Fruit fly (Drosophila melanogaster): ENCODE measurements around the gene PDCD-5.

The PDCD-5 gene

dm6 chr3L:16201028-16201427, 30.8 kb downstream of the PDCD-5 start, which contains the start of gene dls:
Gene dls, plus strand, starts transcription at chr3L:16201328.
- no peak for TF ChIP-seq HLH106 (tag; optimal IDR thresholded peaks at IDR 0.05)
- no peak for TF ChIP-seq Hr78 (GFP tag; optimal IDR thresholded peaks at IDR 0.05)
- no peak for TF ChIP-seq lola (GFP tag; optimal IDR thresholded peaks at IDR 0.05)
- TF ChIP-seq Vsx2 (GFP tag; optimal IDR thresholded peaks at IDR 0.05; ENCODE audit: partially characterized antibody) = no peak
- no peak for TF ChIP-seq brk (GFP tag; optimal IDR thresholded peaks at IDR 0.05)
- TF ChIP-seq dl (GFP tag; optimal IDR thresholded peaks at IDR 0.05; ENCODE audit: insufficient read depth in 1 of 2, partially characterized antibody in 2 of 2) = no peak
- TF ChIP-seq dmrt93B (GFP tag; optimal IDR thresholded peaks at IDR 0.05) = no peak
- TF ChIP-seq CG9705 (GFP tag; optimal IDR thresholded peaks at IDR 0.05) = no peak
- no peak for TF ChIP-seq jim (GFP tag; optimal IDR thresholded peaks at IDR 0.05)
- no peak for TF ChIP-seq br (GFP tag; optimal IDR thresholded peaks at IDR 0.05)
- no peak for TF ChIP-seq h (GFP tag; optimal IDR thresholded peaks at IDR 0.05)
- no peak for TF ChIP-seq fru (GFP tag; optimal IDR thresholded peaks at IDR 0.05)
- TF ChIP-seq ey (GFP tag; optimal IDR thresholded peaks at IDR 0.05) = no peak
- no peak for TF ChIP-seq usp (GFP tag; optimal IDR thresholded peaks at IDR 0.05)
- TF ChIP-seq Hnf4 (GFP tag; optimal IDR thresholded peaks at IDR 0.05) = no peak
- TF ChIP-seq GATAd (GFP tag; optimal IDR thresholded peaks at IDR 0.05) = no peak
- no peak for TF ChIP-seq dsf (GFP tag; optimal IDR thresholded peaks at IDR 0.05; ENCODE audit: borderline replicate concordance)
- no peak for TF ChIP-seq Dif (GFP tag; optimal IDR thresholded peaks at IDR 0.05; ENCODE audit: partially characterized antibody)

- TF ChIP-seq Mio (GFP tag; optimal IDR thresholded peaks at IDR 0.05) (no peak), foxo (GFP tag; optimal IDR thresholded peaks at IDR 0.05) (no peak), rgr (GFP tag; optimal IDR thresholded peaks at IDR 0.05) (no peak), fru (GFP tag; optimal IDR thresholded peaks at IDR 0.05) (no peak), N (GFP tag; optimal IDR thresholded peaks at IDR 0.05) (no peak), brk (GFP tag; optimal IDR thresholded peaks at IDR 0.05) (no peak), Dif (GFP tag; optimal IDR thresholded peaks at IDR 0.05; ENCODE audit: partially characterized antibody) (no peak)
Measured at dm6 chr3L:16199929-16200328, 31.9 kb downstream of the PDCD-5 start, which contains the start of gene CG33689. Gene CG33689, plus strand, starts transcription at chr3L:16200229.

DNA sequence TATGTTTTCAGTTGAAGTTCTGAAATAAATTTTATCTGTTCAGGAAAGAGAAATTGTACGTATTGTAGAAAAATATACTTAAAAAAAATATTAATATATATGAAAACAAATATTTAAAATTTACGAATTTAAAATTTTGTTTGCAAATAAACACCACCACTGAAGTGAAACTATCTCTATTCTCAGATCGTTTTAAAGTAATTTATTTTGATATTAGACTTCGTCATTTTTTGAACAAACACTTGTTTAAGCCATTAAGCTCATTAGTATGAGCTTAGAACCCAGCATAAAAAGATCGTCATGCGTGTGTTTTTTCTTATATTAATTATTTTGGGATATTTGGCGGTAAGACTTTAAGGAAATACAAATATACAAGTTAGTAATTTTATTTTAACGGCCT, 32.9 kb downstream of the PDCD-5 start, which contains the start of gene CG33688:
TSS of gene CG33688 (plus strand) at position 301 of the 400 bp plus-strand sequence.
- TF ChIP-seq dl (GFP tag; optimal IDR thresholded peaks at IDR 0.05; ENCODE audit: insufficient read depth in 1 of 2, partially characterized antibody in 2 of 2) (no peak), rgr (GFP tag; optimal IDR thresholded peaks at IDR 0.05) (no peak), woc (GFP tag; optimal IDR thresholded peaks at IDR 0.05) (no peak), Vsx2 (GFP tag; optimal IDR thresholded peaks at IDR 0.05; ENCODE audit: partially characterized antibody) (no peak), dsf (GFP tag; optimal IDR thresholded peaks at IDR 0.05; ENCODE audit: borderline replicate concordance) (no peak), Hr78 (GFP tag; optimal IDR thresholded peaks at IDR 0.05) (no peak), h (GFP tag; optimal IDR thresholded peaks at IDR 0.05) (no peak), Mio (GFP tag; optimal IDR thresholded peaks at IDR 0.05) (no peak), OdsH (GFP tag; optimal IDR thresholded peaks at IDR 0.05) (no peak), Sp1 (GFP tag; optimal IDR thresholded peaks at IDR 0.05) (no peak), CG32264 (GFP tag; optimal IDR thresholded peaks at IDR 0.05) (no peak), Rel (GFP tag; optimal IDR thresholded peaks at IDR 0.05) (no peak), Rel (tag; optimal IDR thresholded peaks at IDR 0.05) (no peak), Abd-B (GFP tag; optimal IDR thresholded peaks at IDR 0.05) (no peak), foxo (GFP tag; optimal IDR thresholded peaks at IDR 0.05) (no peak), sv (GFP tag; optimal IDR thresholded peaks at IDR 0.05) (no peak), sage (GFP tag; optimal IDR thresholded peaks at IDR 0.05) (no peak), Hnf4 (GFP tag; optimal IDR thresholded peaks at IDR 0.05) (no peak)

dm6 chr3L:16197450-16197918, 34.4 kb downstream of the PDCD-5 start, which contains the start of gene CG33687:
Gene CG33687, plus strand, starts transcription at chr3L:16197868.
- TF ChIP-seq HLH106 (tag; optimal IDR thresholded peaks at IDR 0.05) (no peak), Dif (GFP tag; optimal IDR thresholded peaks at IDR 0.05; ENCODE audit: partially characterized antibody) (no peak), pan (optimal IDR thresholded peaks at IDR 0.05) (no peak), CrebA (GFP tag; optimal IDR thresholded peaks at IDR 0.05; ENCODE audit: borderline replicate concordance) (no peak), Rel (GFP tag; optimal IDR thresholded peaks at IDR 0.05) (no peak), Rel (tag; optimal IDR thresholded peaks at IDR 0.05) (no peak), Hnf4 (GFP tag; optimal IDR thresholded peaks at IDR 0.05) (no peak), N (GFP tag; optimal IDR thresholded peaks at IDR 0.05) (no peak), psq (GFP tag; optimal IDR thresholded peaks at IDR 0.05) (no peak), dl (GFP tag; optimal IDR thresholded peaks at IDR 0.05; ENCODE audit: insufficient read depth in 1 of 2, partially characterized antibody in 2 of 2) (no peak), GATAd (GFP tag; optimal IDR thresholded peaks at IDR 0.05) (no peak), sv (GFP tag; optimal IDR thresholded peaks at IDR 0.05) (no peak), jim (GFP tag; optimal IDR thresholded peaks at IDR 0.05) (no peak), Hr83 (GFP tag; optimal IDR thresholded peaks at IDR 0.05; ENCODE audit: poor library complexity, severe bottlenecking) (no peak), rgr (GFP tag; optimal IDR thresholded peaks at IDR 0.05) (no peak)

Measured in whole organism, wandering third instar larva.